Worm (Caenorhabditis elegans) whole organism, L1 larva: ENCODE measurements around the gene Y22D7AL.4.

Source experiments
- C04F5.9 ChIP-seq: sonication (generic microtip); optimal IDR thresholded peaks from 2 replicates; lab custom pipeline; 2016; ENCODE audit warnings: missing genetic modification characterization, missing compliant biosample characterization
- dpl-1 ChIP-seq, 3 experiments: fragments of 150-350 bp in 2 of 3; sonication (generic microtip) in 1 of 3; optimal IDR thresholded peaks; 2 replicates each; lab custom pipeline; 2014 to 2017; ENCODE audit warnings: missing biosample characterization in 3 of 3, missing genetic modification characterization in 3 of 3, missing genetic modification reagents in 3 of 3
- egl-27 ChIP-seq, 2 experiments: fragments of 150-350 bp in 1 of 2; sonication (generic microtip); optimal IDR thresholded peaks; 3 replicates each; lab custom pipeline; 2017 to 2018; ENCODE audit warnings: missing biosample characterization in 2 of 2, missing genetic modification characterization in 2 of 2, missing genetic modification reagents in 2 of 2
- fos-1 ChIP-seq: fragments of 150-350 bp; optimal IDR thresholded peaks from 2 replicates; lab custom pipeline; 2014; ENCODE audit warnings: missing biosample characterization, missing genetic modification characterization
- lin-13 ChIP-seq: fragments of 150-350 bp; optimal IDR thresholded peaks from 2 replicates; lab custom pipeline; 2014; ENCODE audit warnings: missing biosample characterization, missing genetic modification reagents, missing genetic modification characterization
- mab-9 ChIP-seq: fragments of 200-800 bp; sonication (Bioruptor generic); IDR thresholded peaks from 2 replicates; pipeline ENCODE4 v1.3.6; 2022; ENCODE audit warnings: missing genetic modification reagents, missing genetic modification characterization, missing compliant biosample characterization
- sox-4 ChIP-seq: sonication (generic microtip); optimal IDR thresholded peaks from 2 replicates; lab custom pipeline; 2016; ENCODE audit warnings: missing genetic modification characterization, missing compliant biosample characterization
- unc-30 ChIP-seq: sonication (generic microtip); optimal IDR thresholded peaks from 2 replicates; lab custom pipeline; 2017; ENCODE audit warnings: missing biosample characterization, missing genetic modification characterization

DNA sequence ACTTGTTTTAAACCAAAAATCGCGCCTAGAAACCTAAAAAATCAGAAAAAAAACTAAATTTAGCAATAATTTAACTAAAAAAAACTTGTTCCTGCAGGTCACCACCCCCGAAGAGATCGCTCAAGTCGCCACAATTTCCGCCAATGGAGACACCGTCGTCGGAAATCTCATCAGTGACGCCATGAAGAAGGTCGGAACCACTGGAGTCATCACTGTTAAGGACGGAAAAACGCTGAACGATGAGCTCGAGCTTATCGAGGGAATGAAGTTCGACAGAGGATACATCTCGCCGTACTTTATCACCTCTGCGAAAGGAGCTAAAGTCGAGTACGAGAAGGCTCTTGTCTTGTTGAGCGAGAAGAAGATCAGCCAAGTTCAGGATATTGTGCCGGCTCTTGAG is 5.1 kb upstream of the Y22D7AL.4 start:
- TF ChIP-seq lin-13 (GFP tag; lab: Kevin White, UChicago) (no peak), mab-9 (GFP tag; lab: Robert Waterston, UW) (no peak), egl-27 (tag; optimal IDR thresholded peaks at IDR 0.05; lab: Kevin White, UChicago) (no peak), fos-1 (no peak), unc-30 (tag; lab: Kevin White, UChicago) (no peak), sox-4 (tag; lab: Kevin White, UChicago) (no peak), C04F5.9 (tag; lab: Kevin White, UChicago) (no peak), dpl-1 (GFP tag; optimal IDR thresholded peaks at IDR 0.05; lab: Kevin White, UChicago) (no peak)
